Worm (Caenorhabditis elegans): ENCODE measurements around the gene skn-1.

Gene skn-1

ce11 chrIV:5660239-5660638 lies at the start of gene skn-1:
TSS of gene skn-1 (minus strand) at chrIV:5660384.
- TF ChIP-seq unc-62 (GFP tag; optimal IDR thresholded peaks at IDR 0.05), result no peak

- TF ChIP-seq unc-62 (GFP tag; optimal IDR thresholded peaks at IDR 0.05), result no peak
These were observed 48.6 kb upstream of the skn-1 start, which contains the start of gene C55C3.1 for ce11 chrIV:5708796-5709195. TSS of gene C55C3.1 (plus strand) at chrIV:5709096.

- no peak for TF ChIP-seq unc-62 (GFP tag; optimal IDR thresholded peaks at IDR 0.05)
These were observed 46.4 kb upstream of the skn-1 start for ce11 chrIV:5706603-5707002.

ce11 chrIV:5703917-5704316 lies 43.7 kb upstream of the skn-1 start:
- no peak for TF ChIP-seq unc-62 (GFP tag; optimal IDR thresholded peaks at IDR 0.05)

ce11 chrIV:5703443-5703842 lies 43.3 kb upstream of the skn-1 start, which contains the start of the genes C55C3.73 and perm-5:
TSS of gene C55C3.73 (minus strand) at chrIV:5703451.
TSS of gene perm-5 (minus strand) at chrIV:5703468.
- no peak for TF ChIP-seq unc-62 (GFP tag; optimal IDR thresholded peaks at IDR 0.05)

- no peak for TF ChIP-seq unc-62 (GFP tag; optimal IDR thresholded peaks at IDR 0.05)
These were observed 41.5 kb upstream of the skn-1 start for ce11 chrIV:5701646-5702045.

- no peak for TF ChIP-seq unc-62 (GFP tag; optimal IDR thresholded peaks at IDR 0.05)
These were observed 40.2 kb upstream of the skn-1 start for ce11 chrIV:5700372-5700771.

ce11 chrIV:5690386-5691080 lies 30.3 kb upstream of the skn-1 start, which contains the start of gene C55C3.8:
TSS of gene C55C3.8 (plus strand) at chrIV:5691030.
- TF ChIP-seq unc-62 (GFP tag; optimal IDR thresholded peaks at IDR 0.05), result no peak

- no peak for TF ChIP-seq unc-62 (GFP tag; optimal IDR thresholded peaks at IDR 0.05)
These were observed 24.8 kb upstream of the skn-1 start, which contains the start of gene C55C3.3 for ce11 chrIV:5685014-5685413. TSS of gene C55C3.3 (plus strand) at chrIV:5685287.

ce11 chrIV:5682547-5683234 lies 22.5 kb upstream of the skn-1 start, which contains the start of the genes C55C3.7 and C55C3.6:
TSS of gene C55C3.7 (minus strand) at chrIV:5682647.
TSS of gene C55C3.6 (plus strand) at chrIV:5683184.
- TF ChIP-seq unc-62 (GFP tag; optimal IDR thresholded peaks at IDR 0.05), result no peak

ce11 chrIV:5678044-5678443 lies 17.9 kb upstream of the skn-1 start, which contains the start of gene C55C3.4:
TSS of gene C55C3.4 (minus strand) at chrIV:5678144.
- no peak for TF ChIP-seq unc-62 (GFP tag; optimal IDR thresholded peaks at IDR 0.05)

- no peak for TF ChIP-seq unc-62 (GFP tag; optimal IDR thresholded peaks at IDR 0.05)
These were observed 14.3 kb upstream of the skn-1 start, which contains the start of gene srd-5 for ce11 chrIV:5674435-5674834. TSS of gene srd-5 (minus strand) at chrIV:5674535.

ce11 chrIV:5671325-5671724 lies 11.1 kb upstream of the skn-1 start:
- TF ChIP-seq unc-62 (GFP tag; optimal IDR thresholded peaks at IDR 0.05), result no peak

ce11 chrIV:5669459-5669858 lies 9.3 kb upstream of the skn-1 start, which contains the start of gene T19E7.6:
TSS of gene T19E7.6 (minus strand) at chrIV:5669503.
- no peak for TF ChIP-seq unc-62 (GFP tag; optimal IDR thresholded peaks at IDR 0.05)

- TF ChIP-seq unc-62 (GFP tag; optimal IDR thresholded peaks at IDR 0.05), result no peak
These were observed 7.0 kb upstream of the skn-1 start for ce11 chrIV:5667191-5667590.
